Worm (Caenorhabditis elegans): Measurements from ENCODE around the gene dnj-8.

Gene dnj-8

ce11 chrII:6588605-6589292, 9.1 kb downstream of the dnj-8 start, which contains the start of gene icd-1 (continued):
- TF ChIP-seq C34B4.2 (tag; optimal IDR thresholded peaks at IDR 0.05): no peak
- peak; percentile 74 for TF ChIP-seq unc-130 (tag; optimal IDR thresholded peaks at IDR 0.05)
- TF ChIP-seq nhr-237 (tag; optimal IDR thresholded peaks at IDR 0.05): peak; percentile 93
- no peak for TF ChIP-seq tlp-1 (tag; optimal IDR thresholded peaks at IDR 0.05)
- TF ChIP-seq hlh-4 (tag; optimal IDR thresholded peaks at IDR 0.05): no peak
- TF ChIP-seq isw-1 (GFP tag; IDR thresholded peaks at IDR 0.05): peak; percentile 96
- no peak for TF ChIP-seq sptf-1 (tag; optimal IDR thresholded peaks at IDR 0.05)
- TF ChIP-seq nhr-11 (tag; optimal IDR thresholded peaks at IDR 0.05): peak; percentile 97
- no peak for TF ChIP-seq hlh-17 (GFP tag; optimal IDR thresholded peaks at IDR 0.05; ENCODE audit: borderline replicate concordance)
- TF ChIP-seq tbx-2 (tag; optimal IDR thresholded peaks at IDR 0.05): peak; percentile 97

ce11 chrII:6587264-6587870, 10.5 kb downstream of the dnj-8 start, which contains the start of gene C56C10.7:
Gene C56C10.7, minus strand, starts transcription at chrII:6587575.
- TF ChIP-seq F16B12.6 (tag; optimal IDR thresholded peaks at IDR 0.05): no peak
- TF ChIP-seq nhr-12 (tag; optimal IDR thresholded peaks at IDR 0.05): no peak
- TF ChIP-seq snu-23 (GFP tag; optimal IDR thresholded peaks at IDR 0.05): peak; percentile 32
- TF ChIP-seq nhr-237 (tag; optimal IDR thresholded peaks at IDR 0.05): no peak
- peak; percentile 39 for TF ChIP-seq nhr-90 (tag; optimal IDR thresholded peaks at IDR 0.05; ENCODE audit: poor library complexity)
- TF ChIP-seq Y116A8C.19 (tag; optimal IDR thresholded peaks at IDR 0.05; ENCODE audit: borderline replicate concordance): no peak
- peak; percentile 62 for TF ChIP-seq ama-1 (optimal IDR thresholded peaks at IDR 0.05)
- TF ChIP-seq C04F5.9 (tag; optimal IDR thresholded peaks at IDR 0.05): no peak
- TF ChIP-seq ceh-82 (tag; optimal IDR thresholded peaks at IDR 0.05): peak in 1 of 3 experiments; percentile 16
- peak; percentile 30 for TF ChIP-seq elt-2 (tag; optimal IDR thresholded peaks at IDR 0.05)
- TF ChIP-seq ztf-11 (tag; optimal IDR thresholded peaks at IDR 0.05): peak in 1 of 2 experiments; percentile 3
- TF ChIP-seq unc-30 (tag; optimal IDR thresholded peaks at IDR 0.05): no peak
- peak; percentile 11 for TF ChIP-seq nhr-71 (tag; optimal IDR thresholded peaks at IDR 0.05)
- no peak for TF ChIP-seq mab-9 (GFP tag; IDR thresholded peaks at IDR 0.05)
- no peak for TF ChIP-seq xbp-1 (tag; optimal IDR thresholded peaks at IDR 0.05)
- TF ChIP-seq nhr-85 (tag): peak; percentile 24
- no peak for TF ChIP-seq fos-1 (tag; optimal IDR thresholded peaks at IDR 0.05)
- TF ChIP-seq mdl-1 (tag; optimal IDR thresholded peaks at IDR 0.05): no peak
- TF ChIP-seq nhr-20 (tag; optimal IDR thresholded peaks at IDR 0.05): peak; percentile 1
- no peak for TF ChIP-seq dpl-1 (GFP tag; optimal IDR thresholded peaks at IDR 0.05)
- TF ChIP-seq dsc-1 (tag; optimal IDR thresholded peaks at IDR 0.05): no peak
- no peak for TF ChIP-seq sup-37 (GFP tag; optimal IDR thresholded peaks at IDR 0.05)
- TF ChIP-seq nhr-76 (tag; optimal IDR thresholded peaks at IDR 0.05): no peak
- TF ChIP-seq lsy-2 (tag; optimal IDR thresholded peaks at IDR 0.05): peak in 1 of 2 experiments; percentile 15
- no peak for TF ChIP-seq ceh-90 (tag; optimal IDR thresholded peaks at IDR 0.05)
- no peak for TF ChIP-seq jun-1 (tag; optimal IDR thresholded peaks at IDR 0.05)
- no peak for TF ChIP-seq sptf-1 (tag; optimal IDR thresholded peaks at IDR 0.05)
- TF ChIP-seq hpl-2 (GFP tag; optimal IDR thresholded peaks at IDR 0.05): no peak
- TF ChIP-seq aly-2 (tag; optimal IDR thresholded peaks at IDR 0.05): peak; percentile 75
- no peak for TF ChIP-seq efl-3 (GFP tag; optimal IDR thresholded peaks at IDR 0.05)

DNA sequence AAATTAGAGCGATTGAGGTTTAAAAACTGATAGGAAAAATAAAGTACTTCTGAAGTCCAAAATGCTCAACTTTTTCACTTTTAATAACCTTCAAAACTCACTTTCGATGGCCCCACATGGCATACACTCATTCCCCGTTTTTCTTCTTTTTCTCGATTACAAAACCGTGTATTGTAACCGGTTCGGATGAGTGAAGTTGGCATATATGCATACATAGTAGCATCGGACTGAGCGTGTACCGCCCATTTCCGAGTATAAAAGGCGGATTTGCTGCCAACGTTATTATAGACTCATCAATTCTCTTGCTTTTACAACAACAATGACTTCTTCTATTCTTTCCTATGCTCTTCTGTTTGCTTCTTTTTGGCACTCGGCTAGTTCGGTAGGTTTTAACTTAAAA, 15.1 kb downstream of the dnj-8 start, which contains the start of gene C56C10.4:
Gene C56C10.4 (plus strand): TSS at position 301 of the 400 bp plus-strand sequence.
- no peak for TF ChIP-seq fos-1 (tag; optimal IDR thresholded peaks at IDR 0.05)
